Worm (Caenorhabditis elegans) whole organism, L4 larva: ENCODE measurements around the gene F35H10.5.

Experiments
- R02D3.7 ChIP-seq: fragments of 150-350 bp; sonication (generic microtip); optimal IDR thresholded peaks from 3 replicates; lab custom pipeline; 2014; ENCODE audit warnings: missing biosample characterization, missing genetic modification characterization
- T26A8.4 ChIP-seq: fragments of 200-800 bp; sonication (Bioruptor generic); IDR thresholded peaks from 2 replicates; pipeline ENCODE4 v1.3.6; 2022; ENCODE audit warnings: missing genetic modification characterization, missing compliant biosample characterization
- ZK546.5 ChIP-seq, 2 experiments: sonication (generic microtip); optimal IDR thresholded peaks; 2 replicates each; lab custom pipeline; 2017; ENCODE audit warnings: missing biosample characterization in 2 of 2, missing genetic modification characterization in 2 of 2
- aha-1 ChIP-seq: fragments of 150-350 bp; peaks from one replicate; lab custom pipeline; 2014; ENCODE audit warnings: missing biosample characterization, missing genetic modification characterization
- aly-2 ChIP-seq: sonication (generic microtip); optimal IDR thresholded peaks from 2 replicates; lab custom pipeline; 2018; ENCODE audit warnings: missing biosample characterization, missing genetic modification characterization
- attf-4 ChIP-seq: sonication (generic microtip); optimal IDR thresholded peaks from 3 replicates; lab custom pipeline; 2017; ENCODE audit warnings: missing biosample characterization, missing genetic modification characterization
- ceh-20 ChIP-seq: fragments of 200-800 bp; sonication (Bioruptor generic); IDR thresholded peaks from 2 replicates; pipeline ENCODE4 v1.3.6; 2022; ENCODE audit warnings: missing genetic modification reagents, missing genetic modification characterization, missing compliant biosample characterization
- ceh-28 ChIP-seq: fragments of 150-350 bp; optimal IDR thresholded peaks from 2 replicates; lab custom pipeline; 2014; ENCODE audit warnings: missing biosample characterization, missing genetic modification reagents, missing genetic modification characterization
- ceh-32 ChIP-seq: sonication (generic microtip); optimal IDR thresholded peaks from 2 replicates; lab custom pipeline; 2016; ENCODE audit warnings: mild to moderate bottlenecking, missing genetic modification characterization, missing compliant biosample characterization; ENCODE audit not compliant: poor library complexity
- ceh-44 ChIP-seq: fragments of 200-800 bp; sonication (Bioruptor generic); IDR thresholded peaks from 2 replicates; pipeline ENCODE4 v1.3.6; 2022; ENCODE audit warnings: missing genetic modification reagents, missing genetic modification characterization, missing compliant biosample characterization
- ceh-62 ChIP-seq: sonication (generic microtip); optimal IDR thresholded peaks from 2 replicates; lab custom pipeline; 2017; ENCODE audit warnings: missing biosample characterization, missing genetic modification characterization
- ces-1 ChIP-seq: fragments of 150-350 bp; sonication (generic microtip); optimal IDR thresholded peaks from 4 replicates; lab custom pipeline; 2014; ENCODE audit warnings: missing biosample characterization, missing genetic modification reagents, missing genetic modification characterization
- daf-12 ChIP-seq: fragments of 150-350 bp; optimal IDR thresholded peaks from 2 replicates; lab custom pipeline; 2014; ENCODE audit warnings: missing biosample characterization, missing genetic modification reagents, missing genetic modification characterization
- daf-19 ChIP-seq: fragments of 200-800 bp; sonication (Bioruptor generic); conservative IDR thresholded peaks from 2 replicates; pipeline ENCODE4 v1.3.6; 2022; ENCODE audit warnings: missing genetic modification characterization, missing compliant biosample characterization
- daf-8 ChIP-seq: fragments of 200-800 bp; sonication (Bioruptor generic); IDR thresholded peaks from 2 replicates; pipeline ENCODE4 v1.3.6; 2022; ENCODE audit warnings: missing genetic modification characterization, missing compliant biosample characterization
- egl-27 ChIP-seq: sonication (generic microtip); optimal IDR thresholded peaks from 3 replicates; lab custom pipeline; 2017; ENCODE audit warnings: missing biosample characterization, missing genetic modification reagents, missing genetic modification characterization
- hif-1 ChIP-seq, 2 experiments: sonication (generic microtip); optimal IDR thresholded peaks; 2 replicates each; lab custom pipeline; 2016 to 2017; ENCODE audit warnings: missing compliant biosample characterization in 2 of 2, missing genetic modification characterization in 2 of 2, missing genetic modification reagents in 2 of 2, missing genotype in 2 of 2, mild to moderate bottlenecking in 1 of 2
- hlh-11 ChIP-seq: fragments of 200-800 bp; sonication (Bioruptor generic); optimal IDR thresholded peaks from 2 replicates; lab custom pipeline; 2018; ENCODE audit warnings: mild to moderate bottlenecking, missing genetic modification characterization, missing compliant biosample characterization
- jun-1 ChIP-seq: fragments of 150-350 bp; optimal IDR thresholded peaks from 2 replicates; lab custom pipeline; 2014; ENCODE audit warnings: missing biosample characterization, missing genetic modification reagents, missing genetic modification characterization
- lin-1 ChIP-seq: fragments of 200-800 bp; sonication (Bioruptor generic); IDR thresholded peaks from 2 replicates; pipeline ENCODE4 v1.3.6; 2022; ENCODE audit warnings: missing genetic modification reagents, missing genetic modification characterization, missing compliant biosample characterization
- lin-13 ChIP-seq: fragments of 150-350 bp; optimal IDR thresholded peaks from 2 replicates; lab custom pipeline; 2014; ENCODE audit warnings: missing biosample characterization, missing genetic modification reagents, missing genetic modification characterization
- lin-29 ChIP-seq: fragments of 200-800 bp; sonication (Bioruptor generic); IDR thresholded peaks from 2 replicates; pipeline ENCODE4 v1.3.6; 2022; ENCODE audit warnings: missing genetic modification reagents, missing genetic modification characterization, missing compliant biosample characterization
- lir-3 ChIP-seq: sonication (generic microtip); optimal IDR thresholded peaks from 2 replicates; lab custom pipeline; 2016; ENCODE audit warnings: mild to moderate bottlenecking, missing genetic modification characterization, missing compliant biosample characterization
- lsy-2 ChIP-seq, 2 experiments: fragments of 150-350 bp in 1 of 2; sonication (generic microtip) in 1 of 2; optimal IDR thresholded peaks; 2 replicates each; lab custom pipeline; 2014 to 2017; ENCODE audit warnings: missing biosample characterization in 2 of 2, missing genetic modification characterization in 2 of 2
- madf-5 ChIP-seq, 2 experiments: fragments of 200-800 bp; sonication (Bioruptor generic); IDR thresholded peaks; 2 replicates each; pipeline ENCODE4 v1.3.6; 2022; ENCODE audit warnings: missing compliant biosample characterization in 2 of 2, missing genetic modification characterization in 2 of 2
- mes-2 ChIP-seq: sonication (generic microtip); optimal IDR thresholded peaks from 2 replicates; lab custom pipeline; 2016; ENCODE audit warnings: missing genotype, mild to moderate bottlenecking, missing genetic modification characterization, missing compliant biosample characterization; ENCODE audit not compliant: poor library complexity, severe bottlenecking
- mxl-3 ChIP-seq: fragments of 200-800 bp; sonication (Bioruptor generic); optimal IDR thresholded peaks from 2 replicates; lab custom pipeline; 2018; ENCODE audit warnings: mild to moderate bottlenecking, missing genetic modification characterization, missing compliant biosample characterization
- nhr-111 ChIP-seq: fragments of 200-800 bp; sonication (Bioruptor generic); optimal IDR thresholded peaks from 2 replicates; lab custom pipeline; 2018; ENCODE audit warnings: mild to moderate bottlenecking, missing genetic modification characterization, missing compliant biosample characterization
- nhr-41 ChIP-seq: fragments of 200-800 bp; sonication (Bioruptor generic); IDR thresholded peaks from 2 replicates; pipeline ENCODE4 v1.3.6; 2022; ENCODE audit warnings: missing genetic modification reagents, missing genetic modification characterization, missing compliant biosample characterization
- nhr-6 ChIP-seq: fragments of 150-350 bp; optimal IDR thresholded peaks from 2 replicates; lab custom pipeline; 2014; ENCODE audit warnings: missing biosample characterization, missing genetic modification characterization
- nhr-76 ChIP-seq: fragments of 150-350 bp; optimal IDR thresholded peaks from 2 replicates; lab custom pipeline; 2014; ENCODE audit warnings: missing biosample characterization, missing genetic modification characterization
- pha-4 ChIP-seq, 2 experiments: fragments of 150-350 bp in 1 of 2; fragments of 200-800 bp in 1 of 2; sonication (Bioruptor generic) in 1 of 2; IDR thresholded peaks in 1 of 2; optimal IDR thresholded peaks in 1 of 2; 2 replicates each; pipeline versions ENCODE4 v1.3.6 to Lab custom; 2014 to 2022; ENCODE audit warnings: missing genetic modification characterization in 2 of 2, missing genetic modification reagents in 2 of 2, missing biosample characterization in 1 of 2, missing compliant biosample characterization in 1 of 2
- php-3 ChIP-seq: fragments of 200-800 bp; sonication (Bioruptor generic); IDR thresholded peaks from 2 replicates; pipeline ENCODE4 v1.3.6; 2022; ENCODE audit warnings: missing genetic modification reagents, missing genetic modification characterization, missing compliant biosample characterization
- skn-1 ChIP-seq: fragments of 150-350 bp; optimal IDR thresholded peaks from 2 replicates; lab custom pipeline; 2014; ENCODE audit warnings: missing biosample characterization, missing genetic modification characterization
- snpc-1.2 ChIP-seq: fragments of 200-800 bp; sonication (Bioruptor generic); IDR thresholded peaks from 2 replicates; pipeline ENCODE4 v1.3.6; 2022; ENCODE audit warnings: missing genetic modification reagents, missing genetic modification characterization, missing compliant biosample characterization
- snpc-4 ChIP-seq: fragments of 150-350 bp; optimal IDR thresholded peaks from 2 replicates; lab custom pipeline; 2014; ENCODE audit warnings: missing biosample characterization, missing genetic modification characterization
- spr-3 ChIP-seq: fragments of 200-800 bp; sonication (Bioruptor generic); optimal IDR thresholded peaks from 2 replicates; lab custom pipeline; 2018; ENCODE audit warnings: mild to moderate bottlenecking, missing genetic modification characterization, missing compliant biosample characterization
- unc-62 ChIP-seq, 3 experiments: fragments of 150-350 bp in 1 of 3; sonication (generic microtip); optimal IDR thresholded peaks in 2 of 3; peaks in 1 of 3; 1 replicate in 1 of 3; 2 replicates in 2 of 3; lab custom pipeline; 2014 to 2017; ENCODE audit warnings: missing biosample characterization in 3 of 3, missing genetic modification characterization in 3 of 3, missing genetic modification reagents in 3 of 3, missing genotype in 1 of 3
- zag-1 ChIP-seq: fragments of 150-350 bp; optimal IDR thresholded peaks from 2 replicates; lab custom pipeline; 2014; ENCODE audit warnings: missing biosample characterization, missing genetic modification characterization
- zfp-3 ChIP-seq: fragments of 200-800 bp; sonication (Bioruptor generic); conservative IDR thresholded peaks from 2 replicates; pipeline ENCODE4 v1.3.6; 2022; ENCODE audit warnings: missing genetic modification reagents, missing genetic modification characterization, missing compliant biosample characterization

Gene F35H10.5

ce11 chrIV:8328913-8329312 is 28.3 kb downstream of the F35H10.5 start, which contains the start of gene F35H10.2:
TSS of gene F35H10.2 (plus strand) at chrIV:8329213.
- TF ChIP-seq lin-29 (GFP tag; lab: Robert Waterston, UW) (no peak), ZK546.5 (tag; optimal IDR thresholded peaks at IDR 0.05; lab: Kevin White, UChicago) (no peak), attf-4 (tag; lab: Kevin White, UChicago) (no peak), aly-2 (tag; lab: Kevin White, UChicago) (no peak), lir-3 (tag; lab: Kevin White, UChicago) (no peak), ceh-44 (no peak), ceh-62 (tag; lab: Kevin White, UChicago) (no peak), snpc-4 (tag; lab: Kevin White, UChicago) (no peak), ceh-28 (tag; lab: Kevin White, UChicago) (no peak), lin-13 (GFP tag; lab: Kevin White, UChicago) (no peak), php-3 (GFP tag; lab: Robert Waterston, UW) (no peak), daf-12 (tag; lab: Kevin White, UChicago) (no peak), ceh-20 (GFP tag; lab: Robert Waterston, UW) (no peak)

- no peak for TF ChIP-seq aha-1 (tag; lab: Kevin White, UChicago)
- TF ChIP-seq egl-27 (tag; lab: Kevin White, UChicago), result no peak
- TF ChIP-seq snpc-1.2 (GFP tag; lab: Robert Waterston, UW), result no peak
- TF ChIP-seq jun-1 (tag; lab: Kevin White, UChicago), result no peak
- TF ChIP-seq daf-19, result no peak
- TF ChIP-seq nhr-41, result no peak
- TF ChIP-seq hlh-11 (tag; lab: Kevin White, UChicago), result no peak
- TF ChIP-seq R02D3.7 (tag; lab: Kevin White, UChicago), result no peak
- TF ChIP-seq nhr-76 (tag; lab: Kevin White, UChicago), result no peak
Measured at ce11 chrIV:8332526-8332925, 32.0 kb downstream of the F35H10.5 start, which contains the start of gene lys-10. TSS of gene lys-10 (plus strand) at chrIV:8332826.

- peak in 1 of 2 experiments; percentile 97 for TF ChIP-seq unc-62 (GFP tag; optimal IDR thresholded peaks at IDR 0.05 in 1 of 2; lab: Kevin White, UChicago)
- TF ChIP-seq unc-62 (tag; optimal IDR thresholded peaks at IDR 0.05; lab: Kevin White, UChicago), result no peak
- no peak for TF ChIP-seq skn-1
Measured at ce11 chrIV:8333034-8333433, 32.5 kb downstream of the F35H10.5 start.

ce11 chrIV:8333554-8333953 is 33.0 kb downstream of the F35H10.5 start:
- TF ChIP-seq madf-5 (GFP tag; IDR thresholded peaks at IDR 0.05; lab: Robert Waterston, UW) (no peak), ceh-20 (GFP tag; lab: Robert Waterston, UW) (no peak), lin-1 (GFP tag; lab: Robert Waterston, UW) (no peak), zag-1 (tag; lab: Kevin White, UChicago) (no peak), daf-8 (GFP tag; lab: Robert Waterston, UW) (no peak), R02D3.7 (tag; lab: Kevin White, UChicago) (no peak), hif-1 (tag; optimal IDR thresholded peaks at IDR 0.05; lab: Kevin White, UChicago) (no peak), zfp-3 (no peak), skn-1 (no peak), lsy-2 (tag; optimal IDR thresholded peaks at IDR 0.05; lab: Kevin White, UChicago) (no peak), ces-1 (GFP tag; lab: Kevin White, UChicago) (no peak), T26A8.4 (GFP tag; lab: Robert Waterston, UW) (no peak), nhr-111 (GFP tag; lab: Kevin White, UChicago) (no peak), spr-3 (GFP tag; lab: Kevin White, UChicago) (no peak), pha-4 (GFP tag; IDR thresholded peaks at IDR 0.05; lab: Robert Waterston, UW) (no peak), pha-4 (tag; optimal IDR thresholded peaks at IDR 0.05; lab: Kevin White, UChicago) (no peak), mes-2 (no peak), nhr-6 (no peak), mxl-3 (GFP tag; lab: Kevin White, UChicago) (no peak), ceh-32 (tag; lab: Kevin White, UChicago) (no peak)
